Worm (Caenorhabditis elegans) whole organism, young adult: ENCODE measurements around the gene srd-11.
A peak's percentile ranks its signal among the peaks of the same experiment; 100 is the strongest.

Source experiments
- B0019.2 ChIP-seq: fragments of 200-800 bp; sonication (Bioruptor generic); conservative IDR thresholded peaks from 2 replicates; pipeline ENCODE4 v1.3.6; 2022; ENCODE audit warnings: missing genetic modification reagents, missing genetic modification characterization, missing compliant biosample characterization
- F22D6.2 ChIP-seq: sonication (generic microtip); optimal IDR thresholded peaks from 2 replicates; lab custom pipeline; 2016; ENCODE audit warnings: mild to moderate bottlenecking, missing genetic modification characterization, missing compliant biosample characterization
- F57A8.1 ChIP-seq: fragments of 200-800 bp; sonication (Bioruptor generic); optimal IDR thresholded peaks from 2 replicates; lab custom pipeline; 2018; ENCODE audit warnings: mild to moderate bottlenecking, missing genetic modification characterization, moderate library complexity, missing compliant biosample characterization
- K12H6.12 ChIP-seq: fragments of 200-800 bp; sonication (Bioruptor generic); optimal IDR thresholded peaks from 2 replicates; lab custom pipeline; 2018; ENCODE audit warnings: mild to moderate bottlenecking, missing genetic modification characterization, missing compliant biosample characterization
- Y53F4B.3 ChIP-seq: fragments of 200-800 bp; sonication (Bioruptor generic); IDR thresholded peaks from 2 replicates; pipeline ENCODE4 v1.3.6; 2022; ENCODE audit warnings: missing genetic modification reagents, missing genetic modification characterization, missing compliant biosample characterization
- ama-1 ChIP-seq, 3 experiments: fragments of 150-350 bp in 1 of 3; sonication (generic microtip) in 2 of 3; optimal IDR thresholded peaks; 2 replicates each; lab custom pipeline; 2014 to 2018; ENCODE audit warnings: missing biosample characterization in 2 of 3, missing genetic modification characterization in 2 of 3, missing genetic modification reagents in 2 of 3
- attf-6 ChIP-seq: fragments of 200-800 bp; sonication (Bioruptor generic); IDR thresholded peaks from 2 replicates; pipeline ENCODE4 v1.3.6; 2022; ENCODE audit warnings: missing genetic modification reagents, missing genetic modification characterization, missing compliant biosample characterization
- cebp-1 ChIP-seq, 2 experiments: fragments of 200-800 bp in 1 of 2; sonication (Bioruptor generic) in 1 of 2; sonication (generic microtip) in 1 of 2; IDR thresholded peaks in 1 of 2; optimal IDR thresholded peaks in 1 of 2; 2 replicates each; pipeline versions ENCODE4 v1.3.6 to Lab custom; 2017 to 2022; ENCODE audit warnings: missing compliant biosample characterization in 2 of 2, missing genetic modification characterization in 2 of 2, mild to moderate bottlenecking in 1 of 2, missing genetic modification reagents in 1 of 2, moderate library complexity in 1 of 2
- ceh-91 ChIP-seq: fragments of 200-800 bp; sonication (Bioruptor generic); IDR thresholded peaks from 2 replicates; pipeline ENCODE4 v1.3.6; 2022; ENCODE audit warnings: missing genetic modification reagents, missing genetic modification characterization, missing compliant biosample characterization
- chd-7 ChIP-seq: sonication (generic microtip); optimal IDR thresholded peaks from 2 replicates; lab custom pipeline; 2016; ENCODE audit warnings: mild to moderate bottlenecking, missing genetic modification characterization, moderate library complexity, missing compliant biosample characterization
- dpff-1 ChIP-seq: sonication (generic microtip); optimal IDR thresholded peaks from 2 replicates; lab custom pipeline; 2017; ENCODE audit warnings: mild to moderate bottlenecking, missing genetic modification characterization, missing compliant biosample characterization
- egl-18 ChIP-seq: fragments of 200-800 bp; sonication (Bioruptor generic); IDR thresholded peaks from 2 replicates; pipeline ENCODE4 v1.3.6; 2022; ENCODE audit warnings: missing genetic modification reagents, missing genetic modification characterization, missing compliant biosample characterization
- lin-26 ChIP-seq: fragments of 200-800 bp; sonication (Bioruptor generic); IDR thresholded peaks from 2 replicates; pipeline ENCODE4 v1.3.6; 2022; ENCODE audit warnings: missing genetic modification reagents, missing genetic modification characterization, missing compliant biosample characterization
- lin-35 ChIP-seq, 3 experiments: fragments of 150-350 bp in 2 of 3; sonication (generic microtip) in 1 of 3; optimal IDR thresholded peaks; 2 replicates each; lab custom pipeline; 2014 to 2018; ENCODE audit warnings: missing biosample characterization in 3 of 3, missing genetic modification characterization in 3 of 3, missing genetic modification reagents in 3 of 3
- lsl-1 ChIP-seq: fragments of 200-800 bp; sonication (Bioruptor generic); optimal IDR thresholded peaks from 2 replicates; lab custom pipeline; 2018; ENCODE audit warnings: mild to moderate bottlenecking, missing genetic modification characterization, moderate library complexity, missing compliant biosample characterization
- mcd-1 ChIP-seq: fragments of 200-800 bp; sonication (Bioruptor generic); IDR thresholded peaks from 2 replicates; pipeline ENCODE4 v1.3.6; 2022; ENCODE audit warnings: missing genetic modification reagents, missing genetic modification characterization, missing compliant biosample characterization
- mes-4 ChIP-seq: sonication (generic microtip); optimal IDR thresholded peaks from 2 replicates; lab custom pipeline; 2016; ENCODE audit warnings: missing genotype, missing genetic modification characterization, missing compliant biosample characterization
- nfyb-1 ChIP-seq: fragments of 200-800 bp; sonication (Bioruptor generic); IDR thresholded peaks from 2 replicates; pipeline ENCODE4 v1.3.6; 2022; ENCODE audit warnings: missing genetic modification reagents, missing genetic modification characterization, missing compliant biosample characterization
- nhr-120 ChIP-seq: fragments of 200-800 bp; sonication (Bioruptor generic); IDR thresholded peaks from 2 replicates; pipeline ENCODE4 v1.3.6; 2022; ENCODE audit warnings: missing genetic modification characterization, missing compliant biosample characterization
- nhr-80 ChIP-seq: sonication (generic microtip); optimal IDR thresholded peaks from 2 replicates; lab custom pipeline; 2016; ENCODE audit warnings: missing genetic modification characterization, missing compliant biosample characterization
- rcor-1 ChIP-seq: fragments of 200-800 bp; sonication (Bioruptor generic); IDR thresholded peaks from 2 replicates; pipeline ENCODE4 v1.3.6; 2022; ENCODE audit warnings: missing genetic modification reagents, missing genetic modification characterization, missing compliant biosample characterization
- rec-8 ChIP-seq, 2 experiments: sonication (generic microtip); optimal IDR thresholded peaks; 2 replicates each; lab custom pipeline; 2016; ENCODE audit warnings: mild to moderate bottlenecking in 2 of 2, missing genetic modification characterization in 2 of 2, missing genetic modification reagents in 2 of 2, missing genotype in 2 of 2, missing biosample characterization in 1 of 2, missing compliant biosample characterization in 1 of 2, moderate library complexity in 1 of 2
- repo-1 ChIP-seq: sonication (generic microtip); optimal IDR thresholded peaks from 2 replicates; lab custom pipeline; 2017; ENCODE audit warnings: mild to moderate bottlenecking, missing genetic modification characterization, missing compliant biosample characterization
- rpc-1 ChIP-seq, 2 experiments: fragments of 150-350 bp in 1 of 2; sonication (generic microtip) in 1 of 2; optimal IDR thresholded peaks; 2 replicates each; lab custom pipeline; 2014 to 2018; ENCODE audit warnings: missing biosample characterization in 1 of 2, missing genetic modification characterization in 1 of 2, missing genetic modification reagents in 1 of 2, missing genotype in 1 of 2
- sea-2 ChIP-seq: fragments of 200-800 bp; sonication (Bioruptor generic); IDR thresholded peaks from 2 replicates; pipeline ENCODE4 v1.3.6; 2022; ENCODE audit warnings: missing genetic modification characterization, missing compliant biosample characterization
- somi-1 ChIP-seq: fragments of 200-800 bp; sonication (Bioruptor generic); optimal IDR thresholded peaks from 2 replicates; lab custom pipeline; 2018; ENCODE audit warnings: mild to moderate bottlenecking, missing genetic modification characterization, missing compliant biosample characterization
- unc-130 ChIP-seq: sonication (generic microtip); optimal IDR thresholded peaks from 2 replicates; lab custom pipeline; 2016; ENCODE audit warnings: missing genetic modification reagents, missing genetic modification characterization, missing compliant biosample characterization
- ztf-18 ChIP-seq: sonication (generic microtip); optimal IDR thresholded peaks from 2 replicates; lab custom pipeline; 2016; ENCODE audit warnings: missing genotype, mild to moderate bottlenecking, missing genetic modification characterization, missing compliant biosample characterization
- ztf-26 ChIP-seq: sonication (generic microtip); optimal IDR thresholded peaks from 2 replicates; lab custom pipeline; 2017; ENCODE audit warnings: missing genetic modification characterization, missing compliant biosample characterization
- ztf-6 ChIP-seq: fragments of 200-800 bp; sonication (Bioruptor generic); IDR thresholded peaks from 2 replicates; pipeline ENCODE4 v1.3.6; 2022; ENCODE audit warnings: missing genetic modification reagents, missing genetic modification characterization, missing compliant biosample characterization

Gene srd-11

ce11 chrV:13589494-13590176, 30.0 kb downstream of the srd-11 start, which contains the start of the genes F53F4.2 and F53F4.18:
F53F4.2 (minus strand) TSS chrV:13589594.
F53F4.18 (plus strand) TSS chrV:13590126.
- TF ChIP-seq dpff-1 (tag; lab: Kevin White, UChicago) (no peak), mcd-1 (no peak), somi-1 (GFP tag; lab: Kevin White, UChicago) (no peak), chd-7 (no peak), ztf-18 (tag; lab: Kevin White, UChicago) (no peak), lsl-1 (no peak), rec-8 (tag; optimal IDR thresholded peaks at IDR 0.05; lab: Kevin White, UChicago) (no peak), nfyb-1 (GFP tag; lab: Robert Waterston, UW) (no peak), ztf-6 (GFP tag; lab: Robert Waterston, UW) (no peak), F57A8.1 (GFP tag; lab: Kevin White, UChicago) (no peak), ztf-26 (tag; lab: Kevin White, UChicago) (no peak), lin-35 (GFP tag; optimal IDR thresholded peaks at IDR 0.05; lab: Kevin White, UChicago) (no peak), sea-2 (GFP tag; lab: Robert Waterston, UW) (no peak), Y53F4B.3 (GFP tag; lab: Robert Waterston, UW) (no peak), attf-6 (GFP tag; lab: Robert Waterston, UW) (no peak)

DNA sequence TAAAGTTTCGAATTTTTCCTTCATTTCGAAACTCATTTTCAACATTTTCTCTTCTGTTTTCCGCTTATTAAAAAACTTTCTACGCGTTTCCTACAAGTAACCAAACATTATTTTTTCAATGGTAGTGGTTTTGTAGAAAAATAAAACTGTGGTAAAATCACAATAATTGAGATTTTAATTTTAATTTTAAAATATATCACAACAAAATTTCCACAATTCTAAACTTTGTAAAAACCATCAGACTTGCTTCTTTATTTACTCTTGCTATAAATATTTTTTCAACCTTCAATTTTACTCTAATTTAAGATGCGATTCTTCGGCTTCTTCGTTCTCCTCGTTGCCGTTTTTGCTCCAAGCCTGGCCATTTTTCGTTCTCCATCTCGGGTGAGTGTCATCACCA, 31.8 kb downstream of the srd-11 start, which contains the start of gene F53F4.17:
Gene F53F4.17 (plus strand): TSS at position 301 of the 400 bp plus-strand sequence.
- TF ChIP-seq cebp-1 (GFP tag; IDR thresholded peaks at IDR 0.05; lab: Robert Waterston, UW) (no peak), cebp-1 (tag; optimal IDR thresholded peaks at IDR 0.05; lab: Kevin White, UChicago) (no peak), lin-26 (GFP tag; lab: Robert Waterston, UW) (no peak), ama-1 (optimal IDR thresholded peaks at IDR 0.05; lab: Kevin White, UChicago) (no peak), ama-1 (GFP tag; optimal IDR thresholded peaks at IDR 0.05; lab: Kevin White, UChicago) (no peak), repo-1 (tag; lab: Kevin White, UChicago) (no peak), ceh-91 (no peak), F22D6.2 (tag; lab: Kevin White, UChicago) (no peak), K12H6.12 (tag; lab: Kevin White, UChicago) (no peak)

DNA sequence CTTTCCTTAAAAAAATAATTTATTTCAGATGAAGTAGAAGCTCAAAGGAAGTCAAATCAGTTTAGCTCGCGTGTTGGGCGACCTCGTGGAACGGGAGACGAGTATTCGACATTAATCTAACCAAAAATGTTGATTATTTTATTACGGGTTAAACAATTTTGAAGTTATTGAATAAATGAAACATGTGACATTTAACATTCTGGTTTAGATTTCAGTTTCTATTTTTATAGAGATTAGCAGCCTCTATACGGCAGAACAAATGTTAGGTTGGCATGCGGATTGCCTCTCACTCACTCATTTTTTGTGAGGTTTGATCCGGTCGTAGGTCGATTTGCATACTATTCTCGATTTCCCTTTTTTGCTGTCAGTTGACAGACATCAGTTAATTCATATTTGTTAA, 35.2 kb downstream of the srd-11 start, which contains the start of gene F53F4.1:
Gene F53F4.1 (plus strand): TSS at position 301 of the 400 bp plus-strand sequence.
- TF ChIP-seq egl-18 (GFP tag; lab: Robert Waterston, UW) (no peak), mes-4 (tag; lab: Kevin White, UChicago) (no peak), rcor-1 (no peak), unc-130 (GFP tag; lab: Kevin White, UChicago) (no peak)
- TF ChIP-seq, all 124 proteins: peak for 0

ce11 chrV:13580696-13581095, 39.0 kb downstream of the srd-11 start, which contains the start of gene C50B8.5:
C50B8.5 (plus strand) TSS chrV:13580968.
- TF ChIP-seq nhr-120 (no peak), nhr-80 (tag; lab: Kevin White, UChicago) (peak; percentile 46)

ce11 chrV:13578637-13579036, 41.0 kb downstream of the srd-11 start, which contains the start of gene C50B8.6:
C50B8.6 (plus strand) TSS chrV:13578972.
- TF ChIP-seq B0019.2 (GFP tag; lab: Robert Waterston, UW), result no peak
- TF ChIP-seq nhr-80 (tag; lab: Kevin White, UChicago), result peak; percentile 82
- TF ChIP-seq rpc-1 (optimal IDR thresholded peaks at IDR 0.05; lab: Kevin White, UChicago), result no peak
- no peak for TF ChIP-seq rpc-1 (tag; optimal IDR thresholded peaks at IDR 0.05; lab: Kevin White, UChicago)
